Worm (Caenorhabditis elegans) whole organism, young adult: ENCODE results near the gene dcap-2.
A peak's percentile ranks its signal among the peaks of the same experiment; 100 is the strongest.

Experiments
- B0019.2 ChIP-seq: fragments of 200-800 bp; sonication (Bioruptor generic); conservative IDR thresholded peaks from 2 replicates; pipeline ENCODE4 v1.3.6; 2022; ENCODE audit warnings: missing genetic modification reagents, missing genetic modification characterization, missing compliant biosample characterization
- B0336.3 ChIP-seq: fragments of 200-800 bp; sonication (Bioruptor generic); IDR thresholded peaks from 2 replicates; pipeline ENCODE4 v1.3.6; 2022; ENCODE audit warnings: missing genetic modification characterization, missing compliant biosample characterization
- D2030.7 ChIP-seq: fragments of 200-800 bp; sonication (Bioruptor generic); IDR thresholded peaks from 2 replicates; pipeline ENCODE4 v1.3.6; 2022; ENCODE audit warnings: missing genetic modification reagents, missing genetic modification characterization, missing compliant biosample characterization
- F37B4.10 ChIP-seq: fragments of 200-800 bp; sonication (Bioruptor generic); IDR thresholded peaks from 2 replicates; pipeline ENCODE4 v1.3.6; 2022; ENCODE audit warnings: missing genetic modification characterization, missing compliant biosample characterization
- Y95B8A.8 ChIP-seq: fragments of 200-800 bp; sonication (Bioruptor generic); IDR thresholded peaks from 2 replicates; pipeline ENCODE4 v1.3.6; 2022; ENCODE audit warnings: missing genetic modification reagents, missing genetic modification characterization, missing compliant biosample characterization
- ZK185.1 ChIP-seq: sonication (generic microtip); optimal IDR thresholded peaks from 2 replicates; lab custom pipeline; 2016; ENCODE audit warnings: mild to moderate bottlenecking, missing genetic modification characterization, missing compliant biosample characterization; ENCODE audit not compliant: poor library complexity, severe bottlenecking
- atf-7 ChIP-seq: sonication (generic microtip); optimal IDR thresholded peaks from 2 replicates; lab custom pipeline; 2017; ENCODE audit warnings: mild to moderate bottlenecking, missing genetic modification characterization, missing compliant biosample characterization
- attf-3 ChIP-seq: fragments of 200-800 bp; sonication (Bioruptor generic); conservative IDR thresholded peaks from 2 replicates; pipeline ENCODE4 v1.3.6; 2022; ENCODE audit warnings: missing genetic modification reagents, missing genetic modification characterization, missing compliant biosample characterization
- bed-1 ChIP-seq: fragments of 200-800 bp; sonication (Bioruptor generic); IDR thresholded peaks from 2 replicates; pipeline ENCODE4 v1.3.6; 2022; ENCODE audit warnings: missing genetic modification reagents, missing genetic modification characterization, missing compliant biosample characterization
- bed-2 ChIP-seq: fragments of 200-800 bp; sonication (Bioruptor generic); IDR thresholded peaks from 2 replicates; pipeline ENCODE4 v1.3.6; 2022; ENCODE audit warnings: missing genetic modification reagents, missing genetic modification characterization, missing compliant biosample characterization
- ccch-3 ChIP-seq: fragments of 200-800 bp; sonication (Bioruptor generic); optimal IDR thresholded peaks from 2 replicates; lab custom pipeline; 2018; ENCODE audit warnings: mild to moderate bottlenecking, missing genetic modification characterization, missing compliant biosample characterization
- cebp-2 ChIP-seq: fragments of 200-800 bp; sonication (Bioruptor generic); IDR thresholded peaks from 2 replicates; pipeline ENCODE4 v1.3.6; 2022; ENCODE audit warnings: missing genetic modification characterization, missing compliant biosample characterization
- ceh-100 ChIP-seq: fragments of 200-800 bp; sonication (Bioruptor generic); IDR thresholded peaks from 2 replicates; pipeline ENCODE4 v1.3.6; 2022; ENCODE audit warnings: missing genetic modification reagents, missing genetic modification characterization, missing compliant biosample characterization
- ceh-58 ChIP-seq: fragments of 200-800 bp; sonication (Bioruptor generic); IDR thresholded peaks from 2 replicates; pipeline ENCODE4 v1.3.6; 2022; ENCODE audit warnings: missing genetic modification characterization, missing compliant biosample characterization
- ets-4 ChIP-seq: fragments of 200-800 bp; sonication (Bioruptor generic); optimal IDR thresholded peaks from 2 replicates; lab custom pipeline; 2018; ENCODE audit warnings: mild to moderate bottlenecking, missing genetic modification characterization, missing compliant biosample characterization
- gei-17 ChIP-seq: fragments of 200-800 bp; sonication (Bioruptor generic); optimal IDR thresholded peaks from 2 replicates; lab custom pipeline; 2018; ENCODE audit warnings: mild to moderate bottlenecking, missing genetic modification characterization, missing compliant biosample characterization
- hlh-26 ChIP-seq: fragments of 200-800 bp; sonication (Bioruptor generic); conservative IDR thresholded peaks from 2 replicates; pipeline ENCODE4 v1.3.6; 2022; ENCODE audit warnings: missing genetic modification reagents, missing genetic modification characterization, missing compliant biosample characterization
- hrde-1 ChIP-seq: sonication (generic microtip); optimal IDR thresholded peaks from 2 replicates; lab custom pipeline; 2016; ENCODE audit warnings: missing genetic modification characterization, mild to moderate bottlenecking, missing compliant biosample characterization, moderate library complexity, missing genotype, missing genetic modification reagents, borderline replicate concordance
- lin-35 ChIP-seq, 3 experiments: fragments of 150-350 bp in 2 of 3; sonication (generic microtip) in 1 of 3; optimal IDR thresholded peaks; 2 replicates each; lab custom pipeline; 2014 to 2018; ENCODE audit warnings: missing biosample characterization in 3 of 3, missing genetic modification characterization in 3 of 3, missing genetic modification reagents in 3 of 3
- lir-1 ChIP-seq: fragments of 200-800 bp; sonication (Bioruptor generic); conservative IDR thresholded peaks from 2 replicates; pipeline ENCODE4 v1.3.6; 2022; ENCODE audit warnings: missing genetic modification reagents, missing genetic modification characterization, missing compliant biosample characterization
- madf-3 ChIP-seq: fragments of 200-800 bp; sonication (Bioruptor generic); IDR thresholded peaks from 2 replicates; pipeline ENCODE4 v1.3.6; 2022; ENCODE audit warnings: missing genetic modification reagents, missing genetic modification characterization, missing compliant biosample characterization
- madf-8 ChIP-seq: fragments of 200-800 bp; sonication (Bioruptor generic); conservative IDR thresholded peaks from 2 replicates; pipeline ENCODE4 v1.3.6; 2022; ENCODE audit warnings: missing genetic modification reagents, missing genetic modification characterization, missing compliant biosample characterization
- mes-4 ChIP-seq: sonication (generic microtip); optimal IDR thresholded peaks from 2 replicates; lab custom pipeline; 2016; ENCODE audit warnings: missing genotype, missing genetic modification characterization, missing compliant biosample characterization
- nfya-1 ChIP-seq: sonication (generic microtip); optimal IDR thresholded peaks from 2 replicates; lab custom pipeline; 2017; ENCODE audit warnings: antibody characterized with exemption, missing compliant biosample characterization, missing genetic modification characterization, borderline replicate concordance; ENCODE audit not compliant: insufficient read depth
- nhr-120 ChIP-seq: fragments of 200-800 bp; sonication (Bioruptor generic); IDR thresholded peaks from 2 replicates; pipeline ENCODE4 v1.3.6; 2022; ENCODE audit warnings: missing genetic modification characterization, missing compliant biosample characterization
- pha-4 ChIP-seq: fragments of 150-350 bp; sonication (generic microtip); optimal IDR thresholded peaks from 2 replicates; lab custom pipeline; 2014; ENCODE audit warnings: missing biosample characterization, missing genetic modification reagents, missing genetic modification characterization
- rec-8 ChIP-seq, 2 experiments: sonication (generic microtip); optimal IDR thresholded peaks; 2 replicates each; lab custom pipeline; 2016; ENCODE audit warnings: mild to moderate bottlenecking in 2 of 2, missing genetic modification characterization in 2 of 2, missing genetic modification reagents in 2 of 2, missing genotype in 2 of 2, missing biosample characterization in 1 of 2, missing compliant biosample characterization in 1 of 2, moderate library complexity in 1 of 2
- rpc-1 ChIP-seq, 2 experiments: fragments of 150-350 bp in 1 of 2; sonication (generic microtip) in 1 of 2; optimal IDR thresholded peaks; 2 replicates each; lab custom pipeline; 2014 to 2018; ENCODE audit warnings: missing biosample characterization in 1 of 2, missing genetic modification characterization in 1 of 2, missing genetic modification reagents in 1 of 2, missing genotype in 1 of 2
- snpc-4 ChIP-seq, 5 experiments: fragments of 150-350 bp in 1 of 5; sonication (generic microtip) in 4 of 5; optimal IDR thresholded peaks; 2 replicates each; lab custom pipeline; 2014 to 2018; ENCODE audit warnings: missing genetic modification characterization in 5 of 5, missing biosample characterization in 3 of 5, antibody characterized with exemption in 2 of 5, mild to moderate bottlenecking in 2 of 5, missing compliant biosample characterization in 2 of 5, missing genotype in 2 of 5, moderate library complexity in 2 of 5, missing genetic modification reagents in 1 of 5
- somi-1 ChIP-seq: fragments of 200-800 bp; sonication (Bioruptor generic); optimal IDR thresholded peaks from 2 replicates; lab custom pipeline; 2018; ENCODE audit warnings: mild to moderate bottlenecking, missing genetic modification characterization, missing compliant biosample characterization
- tlf-1 ChIP-seq: fragments of 200-800 bp; sonication (Bioruptor generic); optimal IDR thresholded peaks from 2 replicates; lab custom pipeline; 2018; ENCODE audit warnings: mild to moderate bottlenecking, missing genetic modification characterization, missing compliant biosample characterization
- xnd-1 ChIP-seq: sonication (generic microtip); optimal IDR thresholded peaks from 2 replicates; lab custom pipeline; 2016; ENCODE audit warnings: missing genotype, missing genetic modification reagents, missing genetic modification characterization, missing compliant biosample characterization
- zim-3 ChIP-seq: sonication (generic microtip); optimal IDR thresholded peaks from 2 replicates; lab custom pipeline; 2017; ENCODE audit warnings: mild to moderate bottlenecking, missing genetic modification characterization, moderate library complexity, missing compliant biosample characterization
- ztf-6 ChIP-seq: fragments of 200-800 bp; sonication (Bioruptor generic); IDR thresholded peaks from 2 replicates; pipeline ENCODE4 v1.3.6; 2022; ENCODE audit warnings: missing genetic modification reagents, missing genetic modification characterization, missing compliant biosample characterization

Gene dcap-2

ce11 chrIV:13487019-13487418 is 34.7 kb downstream of the dcap-2 start:
- no peak for TF ChIP-seq xnd-1 (tag; lab: Kevin White, UChicago)
- peak; percentile 69 for TF ChIP-seq ceh-100 (GFP tag; lab: Robert Waterston, UW)
- no peak for TF ChIP-seq madf-3 (GFP tag; lab: Robert Waterston, UW)
- TF ChIP-seq, all 124 proteins: peak for 1

- TF ChIP-seq bed-1 (GFP tag; lab: Robert Waterston, UW) (no peak), cebp-2 (GFP tag; lab: Robert Waterston, UW) (peak; percentile 65; the same call in 1 of the 2 replicates), ztf-6 (GFP tag; lab: Robert Waterston, UW) (no peak)
- TF ChIP-seq, all 124 proteins: peak for 1
These were observed 38.1 kb downstream of the dcap-2 start for ce11 chrIV:13483596-13483995.

ce11 chrIV:13482469-13482868 is 39.2 kb downstream of the dcap-2 start, which contains the start of gene Y38H8A.1:
Gene Y38H8A.1, plus strand, starts transcription at chrIV:13482769.
- TF ChIP-seq B0336.3 (no peak), ccch-3 (GFP tag; lab: Kevin White, UChicago) (no peak), rec-8 (tag; optimal IDR thresholded peaks at IDR 0.05; lab: Kevin White, UChicago) (no peak), mes-4 (no peak), hrde-1 (no peak), madf-8 (GFP tag; lab: Robert Waterston, UW) (no peak), zim-3 (tag; lab: Kevin White, UChicago) (no peak), somi-1 (no peak), lin-35 (GFP tag; optimal IDR thresholded peaks at IDR 0.05; lab: Kevin White, UChicago) (no peak), ZK185.1 (tag; lab: Kevin White, UChicago) (no peak), F37B4.10 (no peak), pha-4 (no peak)

- TF ChIP-seq gei-17 (no peak), nhr-120 (GFP tag; lab: Robert Waterston, UW) (no peak), attf-3 (GFP tag; lab: Robert Waterston, UW) (no peak), hlh-26 (GFP tag; lab: Robert Waterston, UW) (no peak), snpc-4 (GFP tag; optimal IDR thresholded peaks at IDR 0.05; lab: Kevin White, UChicago) (no peak), snpc-4 (tag; optimal IDR thresholded peaks at IDR 0.05; lab: Kevin White, UChicago) (no peak), rpc-1 (optimal IDR thresholded peaks at IDR 0.05; lab: Kevin White, UChicago) (no peak), rpc-1 (tag; optimal IDR thresholded peaks at IDR 0.05; lab: Kevin White, UChicago) (no peak)
These were observed 47.5 kb downstream of the dcap-2 start, which contains the start of gene Y38H8A.2 for ce11 chrIV:13474132-13474531. Gene Y38H8A.2, plus strand, starts transcription at chrIV:13474432.

- no peak for TF ChIP-seq cebp-2 (GFP tag; lab: Robert Waterston, UW)
- TF ChIP-seq atf-7 (tag; lab: Kevin White, UChicago) = no peak
- TF ChIP-seq Y95B8A.8 = no peak
- TF ChIP-seq nfya-1 (tag; lab: Kevin White, UChicago) = no peak
- TF ChIP-seq lir-1 (GFP tag; lab: Robert Waterston, UW) = no peak
- no peak for TF ChIP-seq tlf-1 (GFP tag; lab: Kevin White, UChicago)
- TF ChIP-seq ceh-58 = no peak
- TF ChIP-seq B0019.2 (GFP tag; lab: Robert Waterston, UW) = no peak
- no peak for TF ChIP-seq bed-2 (GFP tag; lab: Robert Waterston, UW)
- TF ChIP-seq D2030.7 (GFP tag; lab: Robert Waterston, UW) = no peak
- TF ChIP-seq ccch-3 (GFP tag; lab: Kevin White, UChicago) = no peak
- TF ChIP-seq ets-4 = no peak
- no peak for TF ChIP-seq xnd-1 (tag; lab: Kevin White, UChicago)
These were observed 49.7 kb downstream of the dcap-2 start, which contains the start of the genes ttbk-8.1 and Y38H8A.4 for ce11 chrIV:13472011-13472410. Gene ttbk-8.1, plus strand, starts transcription at chrIV:13472311. Gene Y38H8A.4, minus strand, starts transcription at chrIV:13472376.
